Fruit fly (Drosophila melanogaster) Kc167 (cell line): ENCODE measurements around the gene Ccp84Ae.

Experiments used
- Myc ChIP-seq: fragments of >200 bp; optimal IDR thresholded peaks from 2 replicates; lab custom pipeline; 2017; ENCODE audit warnings: missing external identifiers
- Sin3A ChIP-seq: fragments of >200 bp; optimal IDR thresholded peaks from 2 replicates; lab custom pipeline; 2018; ENCODE audit warnings: missing external identifiers
- h ChIP-seq: fragments of >200 bp; optimal IDR thresholded peaks from 3 replicates; lab custom pipeline; 2018; ENCODE audit warnings: missing external identifiers
- insv ChIP-seq: fragments of >200 bp; optimal IDR thresholded peaks from 3 replicates; lab custom pipeline; 2018; ENCODE audit warnings: missing external identifiers
- psq ChIP-seq: fragments of >200 bp; optimal IDR thresholded peaks from 2 replicates; lab custom pipeline; 2017; ENCODE audit warnings: missing external identifiers

dm6 chr3R:6674548-6674947, 17.0 kb downstream of the Ccp84Ae start:
- TF ChIP-seq insv (lab: Kevin White, UChicago) = no peak
- no peak for TF ChIP-seq h
- no peak for TF ChIP-seq Sin3A
- TF ChIP-seq psq (lab: Kevin White, UChicago) = no peak
- TF ChIP-seq Myc (lab: Kevin White, UChicago) = no peak
